Worm (Caenorhabditis elegans) whole organism, L2 larva: Measurements from ENCODE around the gene tram-1.

Source experiments
- C34F6.9 ChIP-seq: fragments of 150-350 bp; optimal IDR thresholded peaks from 2 replicates; lab custom pipeline; 2014; ENCODE audit warnings: missing biosample characterization, missing genetic modification characterization
- R02D3.7 ChIP-seq: fragments of 150-350 bp; optimal IDR thresholded peaks from 2 replicates; lab custom pipeline; 2014; ENCODE audit warnings: missing biosample characterization, missing genetic modification characterization
- aly-2 ChIP-seq: fragments of 150-350 bp; optimal IDR thresholded peaks from 2 replicates; lab custom pipeline; 2014; ENCODE audit warnings: missing biosample characterization, missing genetic modification characterization
- ama-1 ChIP-seq: fragments of 150-350 bp; optimal IDR thresholded peaks from 2 replicates; lab custom pipeline; 2018; ENCODE audit warnings: inconsistent platforms
- blmp-1 ChIP-seq: sonication (generic microtip); optimal IDR thresholded peaks from 2 replicates; lab custom pipeline; 2017; ENCODE audit warnings: missing genetic modification characterization, mild to moderate bottlenecking, missing compliant biosample characterization, antibody characterized with exemption, moderate library complexity; ENCODE audit not compliant: insufficient read depth
- ceh-16 ChIP-seq: fragments of 150-350 bp; optimal IDR thresholded peaks from 2 replicates; lab custom pipeline; 2014; ENCODE audit warnings: missing biosample characterization, missing genetic modification characterization
- ceh-82 ChIP-seq: fragments of 150-350 bp; optimal IDR thresholded peaks from 2 replicates; lab custom pipeline; 2014; ENCODE audit warnings: missing biosample characterization, missing genetic modification characterization
- crh-2 ChIP-seq: sonication (generic microtip); optimal IDR thresholded peaks from 2 replicates; lab custom pipeline; 2017; ENCODE audit warnings: missing biosample characterization, missing genetic modification characterization
- dmd-4 ChIP-seq: sonication (generic microtip); optimal IDR thresholded peaks from 2 replicates; lab custom pipeline; 2017; ENCODE audit warnings: missing biosample characterization, missing genetic modification characterization
- egl-27 ChIP-seq: sonication (generic microtip); optimal IDR thresholded peaks from 3 replicates; lab custom pipeline; 2017; ENCODE audit warnings: missing biosample characterization, missing genetic modification reagents, missing genetic modification characterization
- elt-1 ChIP-seq: fragments of 150-350 bp; optimal IDR thresholded peaks from 2 replicates; lab custom pipeline; 2014; ENCODE audit warnings: missing biosample characterization, missing genetic modification characterization
- fos-1 ChIP-seq: fragments of 150-350 bp; optimal IDR thresholded peaks from 2 replicates; lab custom pipeline; 2014; ENCODE audit warnings: missing biosample characterization, missing genetic modification characterization
- lin-11 ChIP-seq: fragments of 150-350 bp; sonication (generic microtip); optimal IDR thresholded peaks from 2 replicates; lab custom pipeline; 2014; ENCODE audit warnings: missing biosample characterization, missing genetic modification characterization, inconsistent platforms, mixed read lengths
- mbf-1 ChIP-seq: sonication (generic microtip); optimal IDR thresholded peaks from 2 replicates; lab custom pipeline; 2017; ENCODE audit warnings: missing biosample characterization, missing genetic modification characterization
- mdl-1 ChIP-seq, 2 experiments: fragments of 150-350 bp in 1 of 2; sonication (generic microtip) in 1 of 2; optimal IDR thresholded peaks; 2 replicates each; lab custom pipeline; 2017; ENCODE audit warnings: missing biosample characterization in 2 of 2, missing genetic modification characterization in 2 of 2
- nhr-10 ChIP-seq: sonication (generic microtip); optimal IDR thresholded peaks from 2 replicates; lab custom pipeline; 2017; ENCODE audit warnings: missing biosample characterization, missing genetic modification characterization
- nhr-11 ChIP-seq: fragments of 150-350 bp; optimal IDR thresholded peaks from 2 replicates; lab custom pipeline; 2014; ENCODE audit warnings: missing biosample characterization, missing genetic modification characterization
- nhr-12 ChIP-seq: fragments of 150-350 bp; optimal IDR thresholded peaks from 2 replicates; lab custom pipeline; 2014; ENCODE audit warnings: missing biosample characterization, missing genetic modification characterization
- nhr-129 ChIP-seq: fragments of 150-350 bp; optimal IDR thresholded peaks from 2 replicates; lab custom pipeline; 2014; ENCODE audit warnings: missing biosample characterization, missing genetic modification characterization
- nhr-21 ChIP-seq: fragments of 150-350 bp; optimal IDR thresholded peaks from 2 replicates; lab custom pipeline; 2014; ENCODE audit warnings: missing biosample characterization, missing genetic modification characterization
- nhr-23 ChIP-seq: fragments of 150-350 bp; optimal IDR thresholded peaks from 2 replicates; lab custom pipeline; 2014; ENCODE audit warnings: missing biosample characterization, missing genetic modification reagents, missing genetic modification characterization
- nhr-6 ChIP-seq: fragments of 150-350 bp; optimal IDR thresholded peaks from 2 replicates; lab custom pipeline; 2014; ENCODE audit warnings: missing biosample characterization, missing genetic modification characterization
- nhr-77 ChIP-seq: fragments of 150-350 bp; optimal IDR thresholded peaks from 2 replicates; lab custom pipeline; 2014; ENCODE audit warnings: missing biosample characterization, missing genetic modification characterization
- peb-1 ChIP-seq: fragments of 150-350 bp; optimal IDR thresholded peaks from 2 replicates; lab custom pipeline; 2014; ENCODE audit warnings: missing biosample characterization, missing genetic modification characterization
- sem-4 ChIP-seq: fragments of 150-350 bp; optimal IDR thresholded peaks from 2 replicates; lab custom pipeline; 2014; ENCODE audit warnings: missing biosample characterization, missing genetic modification reagents, missing genetic modification characterization
- sma-3 ChIP-seq: sonication (generic microtip); optimal IDR thresholded peaks from 2 replicates; lab custom pipeline; 2016; ENCODE audit warnings: missing genetic modification reagents, missing genetic modification characterization, missing compliant biosample characterization
- unc-55 ChIP-seq: fragments of 150-350 bp; sonication (generic microtip); optimal IDR thresholded peaks from 3 replicates; lab custom pipeline; 2014; ENCODE audit warnings: missing biosample characterization, missing genetic modification reagents, missing genetic modification characterization
- zag-1 ChIP-seq: fragments of 150-350 bp; optimal IDR thresholded peaks from 2 replicates; lab custom pipeline; 2014; ENCODE audit warnings: missing biosample characterization, missing genetic modification characterization
- ztf-1 ChIP-seq: fragments of 200-800 bp; sonication (Bioruptor generic); conservative IDR thresholded peaks from 2 replicates; pipeline ENCODE4 v1.3.6; 2022; ENCODE audit warnings: missing genetic modification characterization, missing compliant biosample characterization
- ztf-11 ChIP-seq: sonication (generic microtip); optimal IDR thresholded peaks from 2 replicates; lab custom pipeline; 2017; ENCODE audit warnings: missing biosample characterization, missing genetic modification characterization
- ztf-4 ChIP-seq: fragments of 150-350 bp; optimal IDR thresholded peaks from 2 replicates; lab custom pipeline; 2014; ENCODE audit warnings: missing biosample characterization, missing genetic modification characterization

tram-1 gene

ce11 chrIV:10239045-10239444 lies 18.0 kb upstream of the tram-1 start, which contains the start of gene ech-8:
Gene ech-8 (minus strand): TSS chrIV:10239176.
- TF ChIP-seq nhr-12 (no peak), fos-1 (tag; lab: Kevin White, UChicago) (peak; percentile 20), ztf-4 (tag; lab: Kevin White, UChicago) (no peak), crh-2 (tag; lab: Kevin White, UChicago) (peak; percentile 31), unc-55 (GFP tag; lab: Kevin White, UChicago) (no peak)

- TF ChIP-seq sem-4 (tag; lab: Kevin White, UChicago) (no peak), fos-1 (tag; lab: Kevin White, UChicago) (peak; percentile 71)
- TF ChIP-seq, all 48 proteins: peak for 1
Measured at ce11 chrIV:10236106-10236505, 15.0 kb upstream of the tram-1 start.

ce11 chrIV:10235279-10235829 lies 14.3 kb upstream of the tram-1 start, which contains the start of gene ech-9:
Gene ech-9 (minus strand): TSS chrIV:10235329.
- TF ChIP-seq nhr-21 (tag; lab: Kevin White, UChicago): no peak
- TF ChIP-seq unc-55 (GFP tag; lab: Kevin White, UChicago): no peak
- no peak for TF ChIP-seq nhr-23 (tag; lab: Kevin White, UChicago)
- TF ChIP-seq fos-1 (tag; lab: Kevin White, UChicago): peak; percentile 14
- TF ChIP-seq, all 48 proteins: peak for 1

ce11 chrIV:10232456-10232855 lies 11.4 kb upstream of the tram-1 start, which contains the start of gene F01G10.4:
Gene F01G10.4 (minus strand): TSS chrIV:10232556.
- TF ChIP-seq sma-3 (GFP tag; lab: Kevin White, UChicago) (no peak), aly-2 (tag; lab: Kevin White, UChicago) (no peak), elt-1 (tag; lab: Kevin White, UChicago) (no peak), nhr-23 (tag; lab: Kevin White, UChicago) (no peak), lin-11 (tag; lab: Kevin White, UChicago) (no peak), ztf-11 (no peak), nhr-11 (tag; lab: Kevin White, UChicago) (no peak), nhr-77 (tag; lab: Kevin White, UChicago) (no peak), nhr-6 (tag; lab: Kevin White, UChicago) (no peak), peb-1 (tag; lab: Kevin White, UChicago) (no peak)

ce11 chrIV:10230971-10231370 lies 9.9 kb upstream of the tram-1 start, which contains the start of gene F01G10.5:
Gene F01G10.5 (minus strand): TSS chrIV:10231071.
- TF ChIP-seq fos-1 (tag; lab: Kevin White, UChicago): no peak
- TF ChIP-seq unc-55 (GFP tag; lab: Kevin White, UChicago): no peak
- TF ChIP-seq blmp-1: no peak
- no peak for TF ChIP-seq ztf-1 (GFP tag; lab: Robert Waterston, UW)
- TF ChIP-seq zag-1 (tag; lab: Kevin White, UChicago): no peak
- TF ChIP-seq R02D3.7 (tag; lab: Kevin White, UChicago): no peak
- TF ChIP-seq ceh-82 (tag; lab: Kevin White, UChicago): no peak
- no peak for TF ChIP-seq nhr-129
- TF ChIP-seq dmd-4 (tag; lab: Kevin White, UChicago): no peak
- TF ChIP-seq egl-27: no peak
- no peak for TF ChIP-seq ceh-16
- TF ChIP-seq nhr-11 (tag; lab: Kevin White, UChicago): no peak
- no peak for TF ChIP-seq ama-1 (lab: Kevin White, UChicago)
- TF ChIP-seq sem-4 (tag; lab: Kevin White, UChicago): no peak
- TF ChIP-seq C34F6.9 (tag; lab: Kevin White, UChicago): no peak
- TF ChIP-seq peb-1 (tag; lab: Kevin White, UChicago): no peak

ce11 chrIV:10227534-10227933 lies 6.4 kb upstream of the tram-1 start, which contains the start of gene F01G10.6:
Gene F01G10.6 (minus strand): TSS chrIV:10227634.
- no peak for TF ChIP-seq mdl-1 (tag; optimal IDR thresholded peaks at IDR 0.05; lab: Kevin White, UChicago)
- no peak for TF ChIP-seq peb-1 (tag; lab: Kevin White, UChicago)
- no peak for TF ChIP-seq nhr-10 (tag; lab: Kevin White, UChicago)
- no peak for TF ChIP-seq ceh-82 (tag; lab: Kevin White, UChicago)
- TF ChIP-seq sem-4 (tag; lab: Kevin White, UChicago): no peak
- no peak for TF ChIP-seq ztf-1 (GFP tag; lab: Robert Waterston, UW)
- TF ChIP-seq mbf-1 (tag; lab: Kevin White, UChicago): no peak
- TF ChIP-seq C34F6.9 (tag; lab: Kevin White, UChicago): no peak
- TF ChIP-seq, all 48 proteins: peak for 0
